In the genomic region with DNA sequence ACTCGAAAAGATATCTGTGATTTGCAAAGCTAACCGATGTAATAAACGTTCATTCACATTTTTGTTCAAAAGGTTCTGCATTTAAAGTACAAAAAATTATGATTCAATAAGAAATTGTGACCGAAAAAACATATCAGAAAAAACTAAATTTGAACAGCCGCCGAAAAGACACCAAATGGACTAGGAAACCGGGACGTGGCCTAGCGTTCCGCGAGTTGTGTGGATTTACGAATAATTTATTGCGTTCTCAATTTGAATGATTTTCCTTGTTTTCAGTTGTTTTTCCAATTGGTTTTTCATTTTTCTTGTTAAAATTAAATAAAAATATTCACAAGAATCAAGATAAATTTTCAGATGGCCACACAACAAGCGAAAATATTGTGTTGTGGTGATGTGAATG, we compare ENCODE assay signal across 2 worm cellular contexts.
TF ChIP-seq lines count a peak whose summit lies in the region.

A gene (plus strand): TSS at position 355 of the 400 bp plus-strand sequence.

TF ChIP-seq in whole organism, L2 larva, 48 proteins besides CTCF, POLR2A, EP300 and RAD21 (continued from another document):
- TF ChIP-seq zag-1 (tag; optimal IDR thresholded peaks at IDR 0.05; lab: Kevin White, UChicago) (no peak), egl-27 (tag; optimal IDR thresholded peaks at IDR 0.05; lab: Kevin White, UChicago) (no peak), snpc-4 (tag; optimal IDR thresholded peaks at IDR 0.05; lab: Kevin White, UChicago) (peak; percentile 24), mbf-1 (tag; optimal IDR thresholded peaks at IDR 0.05; lab: Kevin White, UChicago) (no peak), fos-1 (tag; optimal IDR thresholded peaks at IDR 0.05; lab: Kevin White, UChicago) (peak; percentile 9), nhr-25 (tag; optimal IDR thresholded peaks at IDR 0.05; lab: Kevin White, UChicago) (peak; percentile 53), sma-9 (GFP tag; optimal IDR thresholded peaks at IDR 0.05; lab: Kevin White, UChicago) (peak; percentile 84), sma-9 (tag; optimal IDR thresholded peaks at IDR 0.05; lab: Kevin White, UChicago) (no peak), nhr-21 (tag; optimal IDR thresholded peaks at IDR 0.05; lab: Kevin White, UChicago) (peak; percentile 57), gmeb-1 (tag; optimal IDR thresholded peaks at IDR 0.05; lab: Kevin White, UChicago) (peak; percentile 93), nhr-12 (tag; optimal IDR thresholded peaks at IDR 0.05; lab: Kevin White, UChicago) (no peak), sma-3 (GFP tag; optimal IDR thresholded peaks at IDR 0.05; lab: Kevin White, UChicago) (peak; percentile 35), unc-62 (GFP tag; optimal IDR thresholded peaks at IDR 0.05; lab: Kevin White, UChicago) (peak; percentile 3), ceh-82 (tag; optimal IDR thresholded peaks at IDR 0.05; lab: Kevin White, UChicago) (no peak), nhr-129 (tag; optimal IDR thresholded peaks at IDR 0.05; lab: Kevin White, UChicago) (peak; percentile 48), sem-4 (tag; optimal IDR thresholded peaks at IDR 0.05; lab: Kevin White, UChicago) (peak; percentile 22), R02D3.7 (tag; optimal IDR thresholded peaks at IDR 0.05; lab: Kevin White, UChicago) (peak; percentile 65), ZK546.5 (tag; optimal IDR thresholded peaks at IDR 0.05; lab: Kevin White, UChicago) (no peak), ama-1 (optimal IDR thresholded peaks at IDR 0.05; lab: Kevin White, UChicago) (peak; percentile 24)

TF ChIP-seq in whole organism, L4 larva, 104 proteins besides CTCF, POLR2A, EP300 and RAD21 (continued from another document):
- TF ChIP-seq nhr-6 (tag; optimal IDR thresholded peaks at IDR 0.05; lab: Kevin White, UChicago): peak; percentile 23
- no peak for TF ChIP-seq daf-16 (GFP tag; optimal IDR thresholded peaks at IDR 0.05; lab: Kevin White, UChicago)
- peak; percentile 48 for TF ChIP-seq daf-16 (tag; optimal IDR thresholded peaks at IDR 0.05; lab: Kevin White, UChicago)
- no peak for TF ChIP-seq ceh-62 (tag; optimal IDR thresholded peaks at IDR 0.05; lab: Kevin White, UChicago)
- TF ChIP-seq nhr-48 (tag; optimal IDR thresholded peaks at IDR 0.05; lab: Kevin White, UChicago): peak; percentile 17
- TF ChIP-seq nhr-41 (GFP tag; IDR thresholded peaks at IDR 0.05; lab: Robert Waterston, UW): no peak
- no peak for TF ChIP-seq unc-62 (GFP tag; optimal IDR thresholded peaks at IDR 0.05 in 1 of 2; lab: Kevin White, UChicago)
- TF ChIP-seq unc-62 (tag; optimal IDR thresholded peaks at IDR 0.05; lab: Kevin White, UChicago): no peak
- TF ChIP-seq mep-1 (tag; optimal IDR thresholded peaks at IDR 0.05; lab: Kevin White, UChicago): peak; percentile 39
- TF ChIP-seq lir-3 (tag; optimal IDR thresholded peaks at IDR 0.05; lab: Kevin White, UChicago): no peak
- 0 out of 2 replicates have a peak, but pooled peaks have one; percentile 7 for TF ChIP-seq php-3 (GFP tag; IDR thresholded peaks at IDR 0.05; lab: Robert Waterston, UW)
- no peak for TF ChIP-seq egl-43 (GFP tag; IDR thresholded peaks at IDR 0.05; lab: Robert Waterston, UW)
- no peak for TF ChIP-seq Y75B8A.6 (GFP tag; IDR thresholded peaks at IDR 0.05; lab: Robert Waterston, UW)
- TF ChIP-seq skn-1 (tag; optimal IDR thresholded peaks at IDR 0.05; lab: Kevin White, UChicago): no peak
- TF ChIP-seq zfp-3 (GFP tag; conservative IDR thresholded peaks at IDR 0.05; lab: Robert Waterston, UW): 0 out of 2 replicates have a peak, but pooled peaks have one; percentile 11
- no peak for TF ChIP-seq F44E2.7 (GFP tag; IDR thresholded peaks at IDR 0.05; lab: Robert Waterston, UW)
- no peak for TF ChIP-seq pqm-1 (tag; optimal IDR thresholded peaks at IDR 0.05; lab: Kevin White, UChicago)
- no peak for TF ChIP-seq dmd-9 (GFP tag; IDR thresholded peaks at IDR 0.05; lab: Robert Waterston, UW)
- no peak for TF ChIP-seq nhr-76 (tag; optimal IDR thresholded peaks at IDR 0.05; lab: Kevin White, UChicago)
- no peak for TF ChIP-seq tra-1 (GFP tag; IDR thresholded peaks at IDR 0.05; lab: Robert Waterston, UW)
- peak; percentile 58; the same call in 1 of the 2 replicates for TF ChIP-seq ceh-20 (GFP tag; IDR thresholded peaks at IDR 0.05; lab: Robert Waterston, UW)
- TF ChIP-seq nhr-11 (tag; optimal IDR thresholded peaks at IDR 0.05; lab: Kevin White, UChicago): no peak
- no peak for TF ChIP-seq ZK546.5 (tag; optimal IDR thresholded peaks at IDR 0.05; lab: Kevin White, UChicago)
- no peak for TF ChIP-seq ztf-11 (tag; optimal IDR thresholded peaks at IDR 0.05; lab: Kevin White, UChicago)
- no peak for TF ChIP-seq T20F7.1 (GFP tag; optimal IDR thresholded peaks at IDR 0.05; lab: Kevin White, UChicago)
- peak; percentile 40 for TF ChIP-seq nhr-102 (tag; optimal IDR thresholded peaks at IDR 0.05; lab: Kevin White, UChicago)
- TF ChIP-seq arid-1 (GFP tag; conservative IDR thresholded peaks at IDR 0.05; lab: Robert Waterston, UW): no peak
- TF ChIP-seq hif-1 (tag; optimal IDR thresholded peaks at IDR 0.05; lab: Kevin White, UChicago): peak in 1 of 2 experiments; percentile 74
- no peak for TF ChIP-seq aha-1 (tag; lab: Kevin White, UChicago)
- TF ChIP-seq ama-1 (optimal IDR thresholded peaks at IDR 0.05; lab: Kevin White, UChicago): no peak
- no peak for TF ChIP-seq daf-19 (GFP tag; conservative IDR thresholded peaks at IDR 0.05; lab: Robert Waterston, UW)
- TF ChIP-seq zip-11 (GFP tag; IDR thresholded peaks at IDR 0.05; lab: Robert Waterston, UW): no peak
- no peak for TF ChIP-seq lin-39 (tag; optimal IDR thresholded peaks at IDR 0.05; lab: Kevin White, UChicago)
- TF ChIP-seq hmg-1.1 (GFP tag; IDR thresholded peaks at IDR 0.05; lab: Robert Waterston, UW): 0 out of 2 replicates have a peak, but pooled peaks have one; percentile 22
- no peak for TF ChIP-seq madf-9 (GFP tag; conservative IDR thresholded peaks at IDR 0.05; lab: Robert Waterston, UW)
- no peak for TF ChIP-seq nhr-111 (GFP tag; optimal IDR thresholded peaks at IDR 0.05; lab: Kevin White, UChicago)
- peak; percentile 57 for TF ChIP-seq unc-130 (GFP tag; optimal IDR thresholded peaks at IDR 0.05; lab: Kevin White, UChicago)
- no peak for TF ChIP-seq aly-2 (tag; optimal IDR thresholded peaks at IDR 0.05; lab: Kevin White, UChicago)
- TF ChIP-seq duxl-1 (tag; optimal IDR thresholded peaks at IDR 0.05; lab: Kevin White, UChicago; ENCODE audit: poor library complexity): peak; percentile 46
- no peak for TF ChIP-seq ces-1 (GFP tag; optimal IDR thresholded peaks at IDR 0.05; lab: Kevin White, UChicago)
- no peak for TF ChIP-seq unc-39 (tag; optimal IDR thresholded peaks at IDR 0.05; lab: Kevin White, UChicago)
- no peak for TF ChIP-seq gei-8 (GFP tag; optimal IDR thresholded peaks at IDR 0.05; lab: Kevin White, UChicago)
- no peak for TF ChIP-seq set-16 (GFP tag; IDR thresholded peaks at IDR 0.05; lab: Robert Waterston, UW)
- TF ChIP-seq nhr-237 (tag; optimal IDR thresholded peaks at IDR 0.05; lab: Kevin White, UChicago): no peak
- no peak for TF ChIP-seq fkh-10 (GFP tag; optimal IDR thresholded peaks at IDR 0.05; lab: Kevin White, UChicago)
- TF ChIP-seq Y48G9A.11 (GFP tag; IDR thresholded peaks at IDR 0.05; lab: Robert Waterston, UW): no peak
- no peak for TF ChIP-seq F26F4.8 (GFP tag; conservative IDR thresholded peaks at IDR 0.05; lab: Robert Waterston, UW)
- no peak for TF ChIP-seq Y5F2A.4 (GFP tag; optimal IDR thresholded peaks at IDR 0.05; lab: Kevin White, UChicago)
- TF ChIP-seq R02D3.7 (tag; optimal IDR thresholded peaks at IDR 0.05; lab: Kevin White, UChicago): peak; percentile 63
- TF ChIP-seq mdt-29 (GFP tag; IDR thresholded peaks at IDR 0.05; lab: Robert Waterston, UW): no peak
- TF ChIP-seq zfp-2 (tag; optimal IDR thresholded peaks at IDR 0.05; lab: Kevin White, UChicago): no peak
- no peak for TF ChIP-seq mdl-1 (tag; optimal IDR thresholded peaks at IDR 0.05; lab: Kevin White, UChicago)
- TF ChIP-seq lsy-2 (tag; optimal IDR thresholded peaks at IDR 0.05; lab: Kevin White, UChicago): peak in 1 of 2 experiments; percentile 78
- no peak for TF ChIP-seq dmd-8 (GFP tag; IDR thresholded peaks at IDR 0.05; lab: Robert Waterston, UW)
- TF ChIP-seq ZK337.2 (GFP tag; IDR thresholded peaks at IDR 0.05; lab: Robert Waterston, UW): 0 out of 2 replicates have a peak, but pooled peaks have one; percentile 20
- TF ChIP-seq F10B5.3 (tag; optimal IDR thresholded peaks at IDR 0.05; lab: Kevin White, UChicago): no peak
- TF ChIP-seq nhr-42 (GFP tag; IDR thresholded peaks at IDR 0.05; lab: Robert Waterston, UW): no peak
- TF ChIP-seq spr-1 (tag; optimal IDR thresholded peaks at IDR 0.05; lab: Kevin White, UChicago): no peak
- no peak for TF ChIP-seq saeg-2 (GFP tag; IDR thresholded peaks at IDR 0.05; lab: Robert Waterston, UW)
- TF ChIP-seq ceh-82 (tag; optimal IDR thresholded peaks at IDR 0.05; lab: Kevin White, UChicago): no peak
- no peak for TF ChIP-seq spr-3 (GFP tag; optimal IDR thresholded peaks at IDR 0.05; lab: Kevin White, UChicago)
- TF ChIP-seq ceh-28 (tag; optimal IDR thresholded peaks at IDR 0.05; lab: Kevin White, UChicago): no peak
- no peak for TF ChIP-seq madf-5 (GFP tag; IDR thresholded peaks at IDR 0.05; lab: Robert Waterston, UW)
- no peak for TF ChIP-seq egl-27 (tag; optimal IDR thresholded peaks at IDR 0.05; lab: Kevin White, UChicago)
- TF ChIP-seq hlh-11 (tag; optimal IDR thresholded peaks at IDR 0.05; lab: Kevin White, UChicago): peak; percentile 18
- peak; percentile 44; the same call in 1 of the 2 replicates for TF ChIP-seq lin-38 (GFP tag; IDR thresholded peaks at IDR 0.05; lab: Robert Waterston, UW)
- TF ChIP-seq nhr-28 (tag; optimal IDR thresholded peaks at IDR 0.05; lab: Kevin White, UChicago): peak; percentile 15
- no peak for TF ChIP-seq jun-1 (tag; optimal IDR thresholded peaks at IDR 0.05; lab: Kevin White, UChicago)
- TF ChIP-seq zip-2 (tag; optimal IDR thresholded peaks at IDR 0.05; lab: Kevin White, UChicago): no peak
- TF ChIP-seq Y105C5A.15 (GFP tag; IDR thresholded peaks at IDR 0.05; lab: Robert Waterston, UW): no peak
- TF ChIP-seq T26A8.4 (GFP tag; IDR thresholded peaks at IDR 0.05; lab: Robert Waterston, UW): peak; percentile 38; the same call in 1 of the 2 replicates
- no peak for TF ChIP-seq lin-15B (tag; optimal IDR thresholded peaks at IDR 0.05; lab: Kevin White, UChicago)
- no peak for TF ChIP-seq F37D6.2 (tag; optimal IDR thresholded peaks at IDR 0.05; lab: Kevin White, UChicago)
- TF ChIP-seq mxl-3 (GFP tag; optimal IDR thresholded peaks at IDR 0.05; lab: Kevin White, UChicago): no peak
- TF ChIP-seq dpl-1 (GFP tag; optimal IDR thresholded peaks at IDR 0.05; lab: Kevin White, UChicago): peak; percentile 93
- TF ChIP-seq zag-1 (tag; optimal IDR thresholded peaks at IDR 0.05; lab: Kevin White, UChicago): no peak
- no peak for TF ChIP-seq lin-29 (GFP tag; IDR thresholded peaks at IDR 0.05; lab: Robert Waterston, UW)
- 0 out of 2 replicates have a peak, but pooled peaks have one; percentile 19 for TF ChIP-seq dmd-6 (GFP tag; IDR thresholded peaks at IDR 0.05; lab: Robert Waterston, UW)
- peak; percentile 97 for TF ChIP-seq mes-2 (tag; optimal IDR thresholded peaks at IDR 0.05; lab: Kevin White, UChicago; ENCODE audit: poor library complexity, severe bottlenecking)
- no peak for TF ChIP-seq snpc-1.2 (GFP tag; IDR thresholded peaks at IDR 0.05; lab: Robert Waterston, UW)
- no peak for TF ChIP-seq rbr-2 (tag; optimal IDR thresholded peaks at IDR 0.05; lab: Kevin White, UChicago)
- no peak for TF ChIP-seq D1046.2 (GFP tag; IDR thresholded peaks at IDR 0.05; lab: Robert Waterston, UW)
- TF ChIP-seq nhr-25 (tag; optimal IDR thresholded peaks at IDR 0.05; lab: Kevin White, UChicago; ENCODE audit: borderline replicate concordance, insufficient read depth): no peak
- no peak for TF ChIP-seq fos-1 (tag; optimal IDR thresholded peaks at IDR 0.05; lab: Kevin White, UChicago)
- TF ChIP-seq daf-8 (GFP tag; IDR thresholded peaks at IDR 0.05; lab: Robert Waterston, UW): no peak
